Worm (Caenorhabditis elegans) whole organism, L3 larva: ENCODE results near the gene famk-1.

Experiments
- R02D3.7 ChIP-seq: fragments of 150-350 bp; optimal IDR thresholded peaks from 2 replicates; lab custom pipeline; 2014; ENCODE audit warnings: missing biosample characterization, missing genetic modification characterization
- ZK546.5 ChIP-seq: sonication (generic microtip); optimal IDR thresholded peaks from 2 replicates; lab custom pipeline; 2017; ENCODE audit warnings: missing biosample characterization, missing genetic modification characterization
- ama-1 ChIP-seq: fragments of 150-350 bp; optimal IDR thresholded peaks from 2 replicates; lab custom pipeline; 2018
- ceh-16 ChIP-seq: sonication (generic microtip); optimal IDR thresholded peaks from 2 replicates; lab custom pipeline; 2017; ENCODE audit warnings: missing biosample characterization, missing genetic modification characterization
- egl-27 ChIP-seq: sonication (generic microtip); optimal IDR thresholded peaks from 4 replicates; lab custom pipeline; 2017; ENCODE audit warnings: missing biosample characterization, missing genetic modification reagents, missing genetic modification characterization
- elt-1 ChIP-seq: fragments of 150-350 bp; optimal IDR thresholded peaks from 2 replicates; lab custom pipeline; 2014; ENCODE audit warnings: missing biosample characterization, missing genetic modification characterization
- lin-39 ChIP-seq: fragments of 150-350 bp; optimal IDR thresholded peaks from 2 replicates; lab custom pipeline; 2018; ENCODE audit warnings: missing biosample characterization, missing genetic modification reagents, missing genetic modification characterization
- nhr-11 ChIP-seq: fragments of 150-350 bp; optimal IDR thresholded peaks from 2 replicates; lab custom pipeline; 2014; ENCODE audit warnings: missing biosample characterization, missing genetic modification characterization
- skn-1 ChIP-seq: fragments of 150-350 bp; optimal IDR thresholded peaks from 2 replicates; lab custom pipeline; 2014; ENCODE audit warnings: missing biosample characterization, missing genetic modification characterization
- snpc-4 ChIP-seq: fragments of 150-350 bp; optimal IDR thresholded peaks from 2 replicates; lab custom pipeline; 2014; ENCODE audit warnings: missing biosample characterization, missing genetic modification characterization
- ztf-4 ChIP-seq: fragments of 150-350 bp; optimal IDR thresholded peaks from 2 replicates; lab custom pipeline; 2014; ENCODE audit warnings: missing biosample characterization, missing genetic modification characterization

ce11 chrX:15173303-15173904 lies 39.7 kb downstream of the famk-1 start, which contains the start of gene ucr-2.2:
- TF ChIP-seq snpc-4 (tag; lab: Kevin White, UChicago) (peak; percentile 89), ztf-4 (tag; lab: Kevin White, UChicago) (no peak), ama-1 (no peak), skn-1 (peak; percentile 27), ceh-16 (tag; lab: Kevin White, UChicago) (no peak), elt-1 (tag; lab: Kevin White, UChicago) (no peak), egl-27 (tag; lab: Kevin White, UChicago) (no peak), ZK546.5 (tag; lab: Kevin White, UChicago) (no peak), R02D3.7 (tag; lab: Kevin White, UChicago) (no peak), nhr-11 (tag; lab: Kevin White, UChicago) (no peak), lin-39 (tag; lab: Kevin White, UChicago) (peak; percentile 61)
